Worm (Caenorhabditis elegans): ENCODE results near the gene npr-15.

The npr-15 gene

ce11 chrIII:3694572-3694971, at the start of gene npr-15:
Gene npr-15 (minus strand): TSS chrIII:3694672.
- TF ChIP-seq unc-55 (GFP tag; optimal IDR thresholded peaks at IDR 0.05) (no peak), ama-1 (optimal IDR thresholded peaks at IDR 0.05) (no peak), ztf-11 (tag; optimal IDR thresholded peaks at IDR 0.05) (no peak), peb-1 (tag; optimal IDR thresholded peaks at IDR 0.05) (no peak), C34F6.9 (tag; optimal IDR thresholded peaks at IDR 0.05) (no peak), aly-2 (tag; optimal IDR thresholded peaks at IDR 0.05) (no peak), lin-11 (tag; optimal IDR thresholded peaks at IDR 0.05) (no peak), snpc-4 (tag; optimal IDR thresholded peaks at IDR 0.05) (no peak), R02D3.7 (tag; optimal IDR thresholded peaks at IDR 0.05) (no peak), ZK546.5 (tag; optimal IDR thresholded peaks at IDR 0.05) (no peak), elt-3 (tag; optimal IDR thresholded peaks at IDR 0.05) (no peak), sma-9 (GFP tag; optimal IDR thresholded peaks at IDR 0.05) (no peak), sma-9 (tag; optimal IDR thresholded peaks at IDR 0.05) (no peak), lsy-2 (tag; optimal IDR thresholded peaks at IDR 0.05) (no peak), Y55F3AM.14 (GFP tag; optimal IDR thresholded peaks at IDR 0.05) (no peak), nhr-129 (tag; optimal IDR thresholded peaks at IDR 0.05) (no peak), sem-4 (tag; optimal IDR thresholded peaks at IDR 0.05) (no peak), ztf-1 (GFP tag; conservative IDR thresholded peaks at IDR 0.05) (no peak), mdl-1 (tag; optimal IDR thresholded peaks at IDR 0.05) (no peak)

ce11 chrIII:3743367-3743766, 48.9 kb upstream of the npr-15 start:
- TF ChIP-seq nhr-6 (tag; optimal IDR thresholded peaks at IDR 0.05), result no peak
- TF ChIP-seq nhr-23 (tag; optimal IDR thresholded peaks at IDR 0.05), result no peak
- TF ChIP-seq lin-11 (tag; optimal IDR thresholded peaks at IDR 0.05), result no peak
- no peak for TF ChIP-seq elt-3 (tag; optimal IDR thresholded peaks at IDR 0.05)
- TF ChIP-seq alr-1 (tag; optimal IDR thresholded peaks at IDR 0.05), result no peak
- no peak for TF ChIP-seq ceh-82 (tag; optimal IDR thresholded peaks at IDR 0.05)
- TF ChIP-seq aly-2 (tag; optimal IDR thresholded peaks at IDR 0.05), result no peak
- no peak for TF ChIP-seq crh-2 (tag; optimal IDR thresholded peaks at IDR 0.05)
- TF ChIP-seq fos-1 (tag; optimal IDR thresholded peaks at IDR 0.05), result no peak
- TF ChIP-seq mab-5 (tag; optimal IDR thresholded peaks at IDR 0.05), result no peak
- no peak for TF ChIP-seq C34F6.9 (tag; optimal IDR thresholded peaks at IDR 0.05)
- no peak for TF ChIP-seq lin-39 (tag; optimal IDR thresholded peaks at IDR 0.05)
- TF ChIP-seq unc-55 (GFP tag; optimal IDR thresholded peaks at IDR 0.05), result no peak
- no peak for TF ChIP-seq sma-9 (GFP tag; optimal IDR thresholded peaks at IDR 0.05)
- TF ChIP-seq sma-9 (tag; optimal IDR thresholded peaks at IDR 0.05), result no peak
- no peak for TF ChIP-seq zag-1 (tag; optimal IDR thresholded peaks at IDR 0.05)
- no peak for TF ChIP-seq sma-3 (GFP tag; optimal IDR thresholded peaks at IDR 0.05)
- TF ChIP-seq unc-62 (GFP tag; optimal IDR thresholded peaks at IDR 0.05), result no peak
- no peak for TF ChIP-seq snpc-4 (tag; optimal IDR thresholded peaks at IDR 0.05)
- no peak for TF ChIP-seq R02D3.7 (tag; optimal IDR thresholded peaks at IDR 0.05)
- TF ChIP-seq peb-1 (tag; optimal IDR thresholded peaks at IDR 0.05), result no peak

- TF ChIP-seq ztf-4 (tag; optimal IDR thresholded peaks at IDR 0.05) (no peak), unc-62 (GFP tag; optimal IDR thresholded peaks at IDR 0.05) (no peak), crh-2 (tag; optimal IDR thresholded peaks at IDR 0.05) (no peak), ceh-82 (tag; optimal IDR thresholded peaks at IDR 0.05) (no peak), alr-1 (tag; optimal IDR thresholded peaks at IDR 0.05) (no peak), elt-3 (tag; optimal IDR thresholded peaks at IDR 0.05) (no peak), nhr-10 (tag; optimal IDR thresholded peaks at IDR 0.05) (no peak), peb-1 (tag; optimal IDR thresholded peaks at IDR 0.05) (no peak), C34F6.9 (tag; optimal IDR thresholded peaks at IDR 0.05) (no peak)
Observed at ce11 chrIII:3742090-3742489, 47.6 kb upstream of the npr-15 start.

- TF ChIP-seq mdl-1 (tag; optimal IDR thresholded peaks at IDR 0.05) (no peak), nhr-23 (tag; optimal IDR thresholded peaks at IDR 0.05) (no peak), ceh-16 (tag; optimal IDR thresholded peaks at IDR 0.05) (no peak), nhr-237 (tag; optimal IDR thresholded peaks at IDR 0.05) (no peak), nhr-129 (tag; optimal IDR thresholded peaks at IDR 0.05) (no peak), unc-62 (GFP tag; optimal IDR thresholded peaks at IDR 0.05) (no peak), R02D3.7 (tag; optimal IDR thresholded peaks at IDR 0.05) (no peak), egl-27 (tag; optimal IDR thresholded peaks at IDR 0.05) (no peak), F13H6.1 (tag; optimal IDR thresholded peaks at IDR 0.05) (no peak), C34F6.9 (tag; optimal IDR thresholded peaks at IDR 0.05) (no peak), fos-1 (tag; optimal IDR thresholded peaks at IDR 0.05) (no peak), nhr-77 (tag; optimal IDR thresholded peaks at IDR 0.05) (no peak), ceh-82 (tag; optimal IDR thresholded peaks at IDR 0.05) (no peak), ztf-11 (tag; optimal IDR thresholded peaks at IDR 0.05) (no peak), ztf-1 (GFP tag; conservative IDR thresholded peaks at IDR 0.05) (no peak), nhr-25 (tag; optimal IDR thresholded peaks at IDR 0.05) (no peak)
Observed at ce11 chrIII:3738331-3738730, 43.9 kb upstream of the npr-15 start.

All from whole organism, L2 larva.